Worm (Caenorhabditis elegans) whole organism, L1 larva: Measurements from ENCODE around the gene str-109.

ENCODE experiments used
- lin-15B ChIP-seq: fragments of 150-350 bp; sonication (generic microtip); optimal IDR thresholded peaks from 3 replicates; lab custom pipeline; 2014; ENCODE audit warnings: missing biosample characterization, missing genetic modification characterization
- nhr-11 ChIP-seq: fragments of 150-350 bp; optimal IDR thresholded peaks from 2 replicates; lab custom pipeline; 2014; ENCODE audit warnings: missing biosample characterization, missing genetic modification characterization
- pqm-1 ChIP-seq: sonication (generic microtip); optimal IDR thresholded peaks from 3 replicates; lab custom pipeline; 2017; ENCODE audit warnings: missing biosample characterization, missing genetic modification characterization

DNA sequence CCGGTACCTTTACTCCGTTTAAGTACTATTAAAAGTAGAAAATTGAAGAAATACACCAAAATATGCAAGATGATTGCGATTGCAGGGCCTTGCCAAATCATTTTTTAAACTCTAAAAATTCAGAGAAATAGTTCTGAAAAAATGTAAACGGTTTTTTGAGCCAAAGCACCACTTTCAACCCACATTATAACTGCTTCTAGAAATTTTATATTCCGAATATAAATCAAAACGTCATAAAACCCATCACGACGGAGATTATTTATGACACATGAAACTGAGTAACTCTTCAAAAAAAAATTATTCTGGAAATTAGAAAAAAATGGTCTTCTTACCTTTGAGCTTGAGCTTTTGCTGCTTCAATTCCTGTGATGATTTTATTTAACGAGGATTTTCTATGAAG is 47.8 kb downstream of the str-109 start, which contains the start of gene srxa-16:
- no peak for TF ChIP-seq lin-15B
- TF ChIP-seq nhr-11 (tag; lab: Kevin White, UChicago) = no peak
- TF ChIP-seq pqm-1 (tag; lab: Kevin White, UChicago) = no peak
